Fruit fly (Drosophila melanogaster): ENCODE measurements around the gene Cox10.

Gene Cox10

DNA sequence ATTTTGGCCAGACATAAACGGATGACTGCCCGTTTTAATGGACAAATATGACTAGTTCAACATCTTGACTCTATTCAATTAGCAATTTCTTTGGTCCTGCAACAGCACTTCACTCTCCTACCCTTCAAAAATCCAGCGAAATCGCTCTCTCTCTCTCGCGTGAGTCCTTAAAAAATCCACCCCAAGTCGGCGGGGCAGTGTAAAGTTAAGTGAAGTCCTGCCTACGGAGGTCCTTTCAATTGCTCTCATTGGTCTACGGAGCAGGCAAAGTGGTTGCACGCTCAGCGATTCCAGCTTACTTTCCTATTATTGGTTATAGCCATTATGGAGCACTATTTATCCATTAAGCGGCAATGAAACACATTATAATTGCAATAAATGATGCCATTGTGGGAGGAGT, 22.6 kb downstream of the Cox10 start, which contains the start of gene CG34367:
Gene CG34367 (minus strand): TSS at position 35 of the 400 bp plus-strand sequence.
- TF ChIP-seq CG6792 (GFP tag; optimal IDR thresholded peaks at IDR 0.05) (no peak), CG6808 (GFP tag; optimal IDR thresholded peaks at IDR 0.05) (no peak)

DNA sequence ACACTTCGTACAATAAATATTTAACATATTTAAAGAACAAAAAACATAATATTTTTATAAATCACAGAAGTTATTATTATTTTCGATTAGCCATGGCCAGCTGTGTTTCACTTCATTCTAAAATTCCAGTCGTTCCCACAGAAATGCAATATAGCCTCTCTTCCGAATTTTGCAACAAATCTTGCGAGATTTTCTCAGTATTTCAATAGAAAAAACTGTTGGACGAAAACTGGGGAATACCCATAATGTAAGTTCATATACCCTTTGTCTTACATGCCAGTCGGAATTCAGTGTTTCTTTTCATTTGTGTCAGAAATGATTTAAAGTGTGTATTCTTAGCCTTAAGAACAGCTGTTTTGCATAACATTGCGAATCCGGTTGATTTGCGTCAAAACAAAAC, 25.2 kb downstream of the Cox10 start, which contains the start of the genes CtsL4 and ClpP:
Gene CtsL4 (minus strand): TSS at position 90 of the 400 bp plus-strand sequence.
Gene ClpP (plus strand): TSS at position 288 of the 400 bp plus-strand sequence.
- no peak for TF ChIP-seq CG11762 (GFP tag; optimal IDR thresholded peaks at IDR 0.05; ENCODE audit: insufficient read depth)
- TF ChIP-seq CG3919 (GFP tag; optimal IDR thresholded peaks at IDR 0.05): no peak
- no peak for TF ChIP-seq Eip93F (GFP tag; optimal IDR thresholded peaks at IDR 0.05)
- peak; percentile 10 for TF ChIP-seq dac (GFP tag; optimal IDR thresholded peaks at IDR 0.05)
- TF ChIP-seq CG8632 (GFP tag; optimal IDR thresholded peaks at IDR 0.05): peak; percentile 37
- TF ChIP-seq OdsH (GFP tag; optimal IDR thresholded peaks at IDR 0.05): peak; percentile 59
- peak; percentile 36 for TF ChIP-seq acj6 (GFP tag; optimal IDR thresholded peaks at IDR 0.05)
- no peak for TF ChIP-seq spab (GFP tag; optimal IDR thresholded peaks at IDR 0.05)
- TF ChIP-seq CG34406 (GFP tag; optimal IDR thresholded peaks at IDR 0.05): peak; percentile 40
- TF ChIP-seq salr (GFP tag; optimal IDR thresholded peaks at IDR 0.05): no peak
- peak; percentile 88 for TF ChIP-seq Sox14 (GFP tag; optimal IDR thresholded peaks at IDR 0.05)
- no peak for TF ChIP-seq Ets21C (GFP tag; optimal IDR thresholded peaks at IDR 0.05)
- peak; percentile 29 for TF ChIP-seq cyc (GFP tag; optimal IDR thresholded peaks at IDR 0.05)
- TF ChIP-seq CG3032 (tag; optimal IDR thresholded peaks at IDR 0.05): peak; percentile 45
- no peak for TF ChIP-seq dsx (GFP tag; optimal IDR thresholded peaks at IDR 0.05; ENCODE audit: poor library complexity, severe bottlenecking)
- TF ChIP-seq achi (GFP tag; optimal IDR thresholded peaks at IDR 0.05): no peak
- TF ChIP-seq eg (GFP tag; IDR thresholded peaks at IDR 0.05): no peak
- TF ChIP-seq Gug (GFP tag; IDR thresholded peaks at IDR 0.05): no peak
- TF ChIP-seq esn (GFP tag; optimal IDR thresholded peaks at IDR 0.05): peak; percentile 55
- no peak for TF ChIP-seq CG4318 (GFP tag; optimal IDR thresholded peaks at IDR 0.05)
- no peak for TF ChIP-seq Hr39 (GFP tag; optimal IDR thresholded peaks at IDR 0.05)
- TF ChIP-seq CG9139 (GFP tag; optimal IDR thresholded peaks at IDR 0.05): no peak
- TF ChIP-seq Met (GFP tag; optimal IDR thresholded peaks at IDR 0.05): no peak
- TF ChIP-seq Ets96B (tag; optimal IDR thresholded peaks at IDR 0.05): peak; percentile 32
- TF ChIP-seq net (GFP tag; optimal IDR thresholded peaks at IDR 0.05): no peak
- TF ChIP-seq Lpt (GFP tag; optimal IDR thresholded peaks at IDR 0.05): no peak
- no peak for TF ChIP-seq CG10631 (GFP tag; optimal IDR thresholded peaks at IDR 0.05)
- TF ChIP-seq CG11294 (GFP tag; IDR thresholded peaks at IDR 0.05): no peak
- TF ChIP-seq ss (GFP tag; optimal IDR thresholded peaks at IDR 0.05): no peak
- TF ChIP-seq CG8319 (GFP tag; optimal IDR thresholded peaks at IDR 0.05): no peak
- TF ChIP-seq CG31627 (GFP tag; optimal IDR thresholded peaks at IDR 0.05): peak; percentile 50
- TF ChIP-seq CG6792 (GFP tag; optimal IDR thresholded peaks at IDR 0.05): no peak
- no peak for TF ChIP-seq CG8119 (GFP tag; IDR thresholded peaks at IDR 0.05)
- TF ChIP-seq CG15336 (GFP tag; IDR thresholded peaks at IDR 0.05): no peak
- no peak for TF ChIP-seq CG6163 (GFP tag; IDR thresholded peaks at IDR 0.05)
- TF ChIP-seq lz (GFP tag; optimal IDR thresholded peaks at IDR 0.05): peak; percentile 45
- no peak for TF ChIP-seq Hr4 (GFP tag; optimal IDR thresholded peaks at IDR 0.05)
- no peak for TF ChIP-seq fd85E (GFP tag; optimal IDR thresholded peaks at IDR 0.05)
- peak; percentile 61 for TF ChIP-seq CG1621 (tag; optimal IDR thresholded peaks at IDR 0.05)
- no peak for TF ChIP-seq CG16779 (tag; optimal IDR thresholded peaks at IDR 0.05)
- no peak for TF ChIP-seq topi (GFP tag; optimal IDR thresholded peaks at IDR 0.05)
- no peak for TF ChIP-seq svp (GFP tag)

Measured in whole organism, prepupa.